Fruit fly (Drosophila melanogaster) whole organism, pupa: ENCODE results near the gene Phb1.
A peak's percentile ranks its signal among the peaks of the same experiment; 100 is the strongest.

Experiments used
- CG10348 ChIP-seq: fragments of 200-800 bp; sonication (Bioruptor generic); IDR thresholded peaks from 2 replicates; pipeline ENCODE4 v1.3.6; 2022; ENCODE audit warnings: missing biosample characterization, missing genetic modification characterization
- CG12605 ChIP-seq: fragments of 200-800 bp; sonication (Bioruptor generic); IDR thresholded peaks from 2 replicates; pipeline ENCODE4 v1.3.6; 2022; ENCODE audit warnings: missing biosample characterization, missing genetic modification characterization
- CG13204 ChIP-seq: fragments of 200-800 bp; sonication (Bioruptor generic); optimal IDR thresholded peaks from 2 replicates; lab custom pipeline; 2018; ENCODE audit warnings: missing biosample characterization, mild to moderate bottlenecking, missing genetic modification characterization, moderate library complexity
- CG14655 ChIP-seq: fragments of 200-800 bp; sonication (Bioruptor generic); optimal IDR thresholded peaks from 3 replicates; lab custom pipeline; 2017; ENCODE audit warnings: mild to moderate bottlenecking, missing biosample characterization, missing genetic modification reagents, missing genetic modification characterization
- CG15710 ChIP-seq: fragments of 200-800 bp; sonication (Bioruptor generic); optimal IDR thresholded peaks from 2 replicates; lab custom pipeline; 2018; ENCODE audit warnings: missing biosample characterization, mild to moderate bottlenecking, missing genetic modification characterization, moderate library complexity
- CG17806 ChIP-seq: fragments of 200-800 bp; sonication (Bioruptor generic); optimal IDR thresholded peaks from 2 replicates; lab custom pipeline; 2018; ENCODE audit warnings: missing biosample characterization, mild to moderate bottlenecking, missing genetic modification characterization, moderate library complexity
- CG32121 ChIP-seq: fragments of 200-800 bp; sonication (Bioruptor generic); IDR thresholded peaks from 2 replicates; pipeline ENCODE4 v1.3.6; 2022; ENCODE audit warnings: missing biosample characterization, missing genetic modification characterization
- CG34367 ChIP-seq: fragments of 200-800 bp; sonication (Bioruptor generic); optimal IDR thresholded peaks from 2 replicates; lab custom pipeline; 2018; ENCODE audit warnings: missing biosample characterization, mild to moderate bottlenecking, missing genetic modification characterization
- CG4496 ChIP-seq: fragments of 200-800 bp; sonication (Bioruptor generic); IDR thresholded peaks from 3 replicates; pipeline ENCODE4 v1.3.6; 2022; ENCODE audit warnings: missing biosample characterization, missing genetic modification characterization
- CG8159 ChIP-seq: fragments of 200-800 bp; sonication (Bioruptor generic); optimal IDR thresholded peaks from 3 replicates; lab custom pipeline; 2018; ENCODE audit warnings: missing biosample characterization, mild to moderate bottlenecking, missing genetic modification characterization, moderate library complexity
- CG8301 ChIP-seq: fragments of 200-800 bp; sonication (Bioruptor generic); optimal IDR thresholded peaks from 2 replicates; lab custom pipeline; 2018; ENCODE audit warnings: missing biosample characterization, mild to moderate bottlenecking, missing genetic modification characterization
- CG9948 ChIP-seq: fragments of 200-800 bp; sonication (Bioruptor generic); optimal IDR thresholded peaks from 2 replicates; lab custom pipeline; 2018; ENCODE audit warnings: missing biosample characterization, mild to moderate bottlenecking, missing genetic modification characterization, moderate library complexity
- D1 ChIP-seq: fragments of 200-800 bp; sonication (Bioruptor generic); optimal IDR thresholded peaks from 2 replicates; lab custom pipeline; 2018; ENCODE audit warnings: missing biosample characterization, mild to moderate bottlenecking, missing genetic modification characterization, moderate library complexity
- EcR ChIP-seq: fragments of 200-800 bp; sonication (Bioruptor generic); optimal IDR thresholded peaks from 3 replicates; lab custom pipeline; 2019; ENCODE audit warnings: missing biosample characterization, missing genetic modification characterization, mild to moderate bottlenecking, moderate library complexity, missing genetic modification reagents
- Ets98B ChIP-seq: fragments of 200-800 bp; sonication (Bioruptor generic); IDR thresholded peaks from 2 replicates; pipeline ENCODE4 v1.3.6; 2022; ENCODE audit warnings: missing biosample characterization, missing genetic modification characterization
- Pif1A ChIP-seq: fragments of 200-800 bp; sonication (Bioruptor generic); optimal IDR thresholded peaks from 3 replicates; lab custom pipeline; 2016; ENCODE audit warnings: missing biosample characterization, missing genetic modification characterization
- Pif1B ChIP-seq: fragments of 200-800 bp; sonication (Bioruptor generic); optimal IDR thresholded peaks from 3 replicates; lab custom pipeline; 2016; ENCODE audit warnings: missing biosample characterization, missing genetic modification characterization
- Snoo ChIP-seq: fragments of 200-800 bp; sonication (Bioruptor generic); optimal IDR thresholded peaks from 3 replicates; lab custom pipeline; 2017; ENCODE audit warnings: missing biosample characterization, mild to moderate bottlenecking, missing genetic modification characterization, inconsistent platforms
- fd96Ca ChIP-seq: fragments of 200-800 bp; sonication (Bioruptor generic); IDR thresholded peaks from 3 replicates; pipeline ENCODE4 v1.3.6; 2022; ENCODE audit warnings: missing biosample characterization, missing genetic modification characterization
- gl ChIP-seq: fragments of 200-800 bp; sonication (Bioruptor generic); optimal IDR thresholded peaks from 2 replicates; lab custom pipeline; 2018; ENCODE audit warnings: missing biosample characterization, mild to moderate bottlenecking, missing genetic modification characterization
- rn ChIP-seq: fragments of 200-800 bp; sonication (Bioruptor generic); IDR thresholded peaks from 2 replicates; pipeline ENCODE4 v1.3.6; 2022; ENCODE audit warnings: missing biosample characterization, missing genetic modification characterization

Gene Phb1

dm6 chr2L:19134814-19135523, 11.3 kb upstream of the Phb1 start, which contains the start of gene Polr1D:
Polr1D (minus strand) TSS chr2L:19135233.
- TF ChIP-seq CG8159 (tag; lab: Kevin White, UChicago) (peak; percentile 62), Pif1B (GFP tag; lab: Kevin White, UChicago) (no peak), CG13204 (GFP tag; lab: Kevin White, UChicago) (peak; percentile 84), gl (tag; lab: Kevin White, UChicago) (no peak), CG12605 (GFP tag; lab: Robert Waterston, UW) (peak; percentile 45; the same call in 1 of the 2 replicates), CG14655 (GFP tag; lab: Kevin White, UChicago) (no peak), CG4496 (GFP tag; lab: Robert Waterston, UW) (peak; percentile 43; the same call in 2 of the 3 replicates), fd96Ca (GFP tag; lab: Robert Waterston, UW) (peak; percentile 23; the same call in 1 of the 3 replicates), CG15710 (peak; percentile 41), CG9948 (tag; lab: Kevin White, UChicago) (peak; percentile 14), CG8301 (tag; lab: Kevin White, UChicago) (peak; percentile 31), Ets98B (GFP tag; lab: Robert Waterston, UW) (peak; percentile 40), CG34367 (tag; lab: Kevin White, UChicago) (peak; percentile 17), Pif1A (GFP tag; lab: Kevin White, UChicago) (peak; percentile 4), EcR (GFP tag; lab: Kevin White, UChicago) (peak; percentile 94)
- TF ChIP-seq, all 21 proteins: peak for 12

dm6 chr2L:19134366-19134689, 10.7 kb upstream of the Phb1 start:
- TF ChIP-seq CG14655 (GFP tag; lab: Kevin White, UChicago) (no peak), Pif1B (GFP tag; lab: Kevin White, UChicago) (no peak), CG8159 (tag; lab: Kevin White, UChicago) (no peak), D1 (tag; lab: Kevin White, UChicago) (no peak), CG17806 (tag; lab: Kevin White, UChicago) (no peak), CG12605 (GFP tag; lab: Robert Waterston, UW) (no peak), EcR (GFP tag; lab: Kevin White, UChicago) (no peak), CG13204 (GFP tag; lab: Kevin White, UChicago) (no peak), Ets98B (GFP tag; lab: Robert Waterston, UW) (no peak), CG34367 (tag; lab: Kevin White, UChicago) (no peak), gl (tag; lab: Kevin White, UChicago) (no peak), CG4496 (GFP tag; lab: Robert Waterston, UW) (no peak), CG10348 (GFP tag; lab: Robert Waterston, UW) (no peak), CG32121 (GFP tag; lab: Robert Waterston, UW) (no peak), CG8301 (tag; lab: Kevin White, UChicago) (no peak)

- TF ChIP-seq CG8301 (tag; lab: Kevin White, UChicago) (peak; percentile 16), CG12605 (GFP tag; lab: Robert Waterston, UW) (no peak), CG8159 (tag; lab: Kevin White, UChicago) (peak; percentile 10), CG4496 (GFP tag; lab: Robert Waterston, UW) (0 out of 3 replicates have a peak, but pooled peaks have one; percentile 35), CG15710 (peak; percentile 37)
These were observed 10.0 kb upstream of the Phb1 start, which contains the start of gene brat for dm6 chr2L:19133465-19134365. brat (plus strand) TSS chr2L:19133816.

DNA sequence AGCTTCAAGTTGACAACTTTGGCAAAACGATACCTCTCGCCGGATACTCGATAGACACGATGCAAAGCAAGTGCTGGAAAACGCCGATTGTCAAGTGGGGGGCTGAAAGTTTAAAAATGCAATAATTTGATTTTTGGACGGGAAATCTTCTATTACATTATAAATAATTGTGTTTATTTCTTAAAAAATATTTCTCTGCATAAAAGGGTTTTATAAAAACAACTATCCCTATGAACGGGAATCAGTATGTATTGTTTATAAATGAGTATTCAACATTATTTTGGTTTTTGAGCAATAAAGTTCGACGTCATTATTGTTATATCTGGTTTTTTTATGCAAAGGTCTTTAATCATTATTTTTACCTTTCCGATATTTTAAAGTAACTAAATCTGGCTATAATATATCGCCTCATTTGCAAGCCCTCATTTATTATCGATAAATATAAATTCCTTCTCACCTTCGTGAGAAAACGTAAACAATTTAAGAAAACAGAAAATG, 8.3 kb upstream of the Phb1 start, which contains the start of the genes AsnRS and DCTN6-p27:
TSS of gene AsnRS (minus strand) at position 50 of the 498 bp plus-strand sequence.
TSS of gene DCTN6-p27 (plus strand) at position 419 of the 498 bp plus-strand sequence.
- TF ChIP-seq CG8301 (tag; lab: Kevin White, UChicago) (no peak), gl (tag; lab: Kevin White, UChicago) (no peak), CG15710 (peak; percentile 41), D1 (tag; lab: Kevin White, UChicago) (no peak), EcR (GFP tag; lab: Kevin White, UChicago) (no peak), CG8159 (tag; lab: Kevin White, UChicago) (peak; percentile 51), CG32121 (GFP tag; lab: Robert Waterston, UW) (no peak; the same call in 1 of the 2 replicates), CG9948 (tag; lab: Kevin White, UChicago) (peak; percentile 25), Snoo (peak; percentile 61), CG13204 (GFP tag; lab: Kevin White, UChicago) (no peak), CG17806 (tag; lab: Kevin White, UChicago) (peak; percentile 33), Ets98B (GFP tag; lab: Robert Waterston, UW) (peak; percentile 45), CG4496 (GFP tag; lab: Robert Waterston, UW) (peak; percentile 70; the same call in 2 of the 3 replicates), Pif1B (GFP tag; lab: Kevin White, UChicago) (no peak), CG14655 (GFP tag; lab: Kevin White, UChicago) (no peak), rn (GFP tag; lab: Robert Waterston, UW) (no peak), CG34367 (tag; lab: Kevin White, UChicago) (no peak)
